Fruit fly (Drosophila melanogaster): ENCODE data around the gene ppk5.

The ppk5 gene

DNA sequence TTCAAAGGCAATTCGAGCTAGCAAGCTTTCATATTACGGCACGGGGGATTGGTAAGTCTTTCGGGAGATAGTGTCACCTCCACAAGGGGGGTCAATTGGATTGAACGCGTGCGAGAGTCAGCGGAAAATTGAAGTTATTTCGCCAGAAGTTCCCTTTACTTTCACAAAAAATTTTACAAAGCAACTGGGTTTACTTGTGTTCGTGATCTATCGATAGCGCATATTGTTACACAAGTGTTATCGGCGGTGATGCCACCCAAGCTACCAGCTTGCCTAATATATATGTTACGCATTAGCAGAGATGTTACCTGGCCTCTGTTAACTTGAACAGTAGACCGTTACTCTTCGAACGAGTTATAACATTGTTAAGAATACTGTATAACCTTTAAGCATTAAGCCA, 20.3 kb downstream of the ppk5 start, which contains the start of gene Wnk (continued):
- TF ChIP-seq Max (GFP tag; optimal IDR thresholded peaks at IDR 0.05), result no peak
- TF ChIP-seq chn (GFP tag; optimal IDR thresholded peaks at IDR 0.05), result no peak
- TF ChIP-seq bab2 (GFP tag; optimal IDR thresholded peaks at IDR 0.05), result no peak
- TF ChIP-seq yki (optimal IDR thresholded peaks at IDR 0.05), result no peak
- TF ChIP-seq CG3847 (GFP tag; IDR thresholded peaks at IDR 0.05), result no peak
- TF ChIP-seq Ptx1 (GFP tag; IDR thresholded peaks at IDR 0.05), result no peak
- TF ChIP-seq dpn (GFP tag; optimal IDR thresholded peaks at IDR 0.05), result no peak
- peak; percentile 57; the same call in 1 of the 2 replicates for TF ChIP-seq MBD-R2 (GFP tag; IDR thresholded peaks at IDR 0.05)
- no peak for TF ChIP-seq luna (GFP tag; optimal IDR thresholded peaks at IDR 0.05)
- TF ChIP-seq ato (GFP tag; IDR thresholded peaks at IDR 0.05; ENCODE audit: partially characterized antibody), result peak; percentile 72
- TF ChIP-seq psq (GFP tag; optimal IDR thresholded peaks at IDR 0.05), result no peak
- no peak for TF ChIP-seq ro (GFP tag; IDR thresholded peaks at IDR 0.05)
- TF ChIP-seq ken (GFP tag; IDR thresholded peaks at IDR 0.05), result no peak
- TF ChIP-seq gcm (GFP tag; optimal IDR thresholded peaks at IDR 0.05), result no peak
- TF ChIP-seq Poxn (GFP tag; IDR thresholded peaks at IDR 0.05), result no peak
- 0 out of 3 replicates have a peak, but pooled peaks have one; percentile 39 for TF ChIP-seq hb (GFP tag; IDR thresholded peaks at IDR 0.05; ENCODE audit: partially characterized antibody)
- no peak for TF ChIP-seq CG2120 (GFP tag; optimal IDR thresholded peaks at IDR 0.05)
- TF ChIP-seq ap (GFP tag; IDR thresholded peaks at IDR 0.05), result no peak
- peak; percentile 34; the same call in 1 of the 2 replicates for TF ChIP-seq CG42726 (GFP tag; IDR thresholded peaks at IDR 0.05; ENCODE audit: partially characterized antibody)
- TF ChIP-seq lilli (GFP tag; optimal IDR thresholded peaks at IDR 0.05), result no peak
- no peak for TF ChIP-seq wek (GFP tag; optimal IDR thresholded peaks at IDR 0.05)
- no peak for TF ChIP-seq Hr51 (GFP tag; optimal IDR thresholded peaks at IDR 0.05)
- TF ChIP-seq pfk (GFP tag; optimal IDR thresholded peaks at IDR 0.05), result no peak
- no peak for TF ChIP-seq CG32532 (GFP tag; IDR thresholded peaks at IDR 0.05)
- peak; percentile 30; the same call in 1 of the 2 replicates for TF ChIP-seq E2f2 (GFP tag; IDR thresholded peaks at IDR 0.05)
- no peak for TF ChIP-seq CG31365 (tag; optimal IDR thresholded peaks at IDR 0.05)
- TF ChIP-seq tio (GFP tag; optimal IDR thresholded peaks at IDR 0.05), result no peak
- no peak for TF ChIP-seq Fer3 (tag; optimal IDR thresholded peaks at IDR 0.05)
- no peak for TF ChIP-seq CG10543 (GFP tag; optimal IDR thresholded peaks at IDR 0.05)
- no peak for TF ChIP-seq CG10209 (GFP tag; optimal IDR thresholded peaks at IDR 0.05)
- TF ChIP-seq CG8944 (GFP tag; optimal IDR thresholded peaks at IDR 0.05), result no peak
- TF ChIP-seq nerfin-2 (GFP tag; IDR thresholded peaks at IDR 0.05; ENCODE audit: partially characterized antibody), result peak; percentile 64; the same call in 1 of the 2 replicates
- TF ChIP-seq CG18619 (GFP tag; optimal IDR thresholded peaks at IDR 0.05), result no peak
- TF ChIP-seq CG15601 (tag; optimal IDR thresholded peaks at IDR 0.05), result no peak
- TF ChIP-seq run (tag; optimal IDR thresholded peaks at IDR 0.05), result no peak
- no peak for TF ChIP-seq Neu2 (GFP tag; optimal IDR thresholded peaks at IDR 0.05; ENCODE audit: borderline replicate concordance)
- TF ChIP-seq ci (GFP tag; IDR thresholded peaks at IDR 0.05), result no peak
- TF ChIP-seq stc (GFP tag; IDR thresholded peaks at IDR 0.05), result no peak
- TF ChIP-seq az2 (GFP tag; optimal IDR thresholded peaks at IDR 0.05), result no peak
- TF ChIP-seq sob (GFP tag; IDR thresholded peaks at IDR 0.05), result no peak
- no peak for TF ChIP-seq D19B (GFP tag; optimal IDR thresholded peaks at IDR 0.05)
- no peak for TF ChIP-seq CG12659 (GFP tag; optimal IDR thresholded peaks at IDR 0.05)
- no peak for TF ChIP-seq CG3281 (GFP tag; optimal IDR thresholded peaks at IDR 0.05)
- no peak for TF ChIP-seq exex (tag; optimal IDR thresholded peaks at IDR 0.05)
- TF ChIP-seq ase (GFP tag; IDR thresholded peaks at IDR 0.05), result no peak
- TF ChIP-seq CG10979 (tag; optimal IDR thresholded peaks at IDR 0.05), result no peak
- TF ChIP-seq CG12219 (GFP tag; optimal IDR thresholded peaks at IDR 0.05), result no peak
- TF ChIP-seq Stat92E (GFP tag; optimal IDR thresholded peaks at IDR 0.05), result no peak
- TF ChIP-seq Dll (GFP tag; IDR thresholded peaks at IDR 0.05; ENCODE audit: partially characterized antibody), result peak; percentile 80
- no peak for TF ChIP-seq Lhr (GFP tag; optimal IDR thresholded peaks at IDR 0.05)
- no peak for TF ChIP-seq CG18011 (GFP tag; optimal IDR thresholded peaks at IDR 0.05)

Data from whole organism, embryonic.